Fruit fly (Drosophila melanogaster) whole organism, embryonic: ENCODE measurements around the gene CG5235.
A peak's percentile ranks its signal among the peaks of the same experiment; 100 is the strongest.

Experiments
- Abd-B ChIP-seq: fragments of 200-800 bp; sonication (Bioruptor generic); optimal IDR thresholded peaks from 2 replicates; lab custom pipeline; 2018; ENCODE audit warnings: missing biosample characterization, mild to moderate bottlenecking, missing genetic modification characterization, moderate library complexity
- Aef1 ChIP-seq: fragments of 200-800 bp; sonication (Bioruptor generic); IDR thresholded peaks from 3 replicates; pipeline ENCODE4 v1.3.6; 2022; ENCODE audit warnings: missing biosample characterization, missing genetic modification characterization
- Atf3 ChIP-seq: fragments of 200-800 bp; sonication (Bioruptor generic); optimal IDR thresholded peaks from 3 replicates; lab custom pipeline; 2016; ENCODE audit warnings: missing biosample characterization, missing genetic modification characterization
- B-H1 ChIP-seq: fragments of 200-800 bp; sonication (Bioruptor generic); IDR thresholded peaks from 3 replicates; pipeline ENCODE4 v1.3.6; 2022; ENCODE audit warnings: missing biosample characterization, missing genetic modification characterization
- CG10209 ChIP-seq: fragments of 200-800 bp; sonication (Bioruptor generic); optimal IDR thresholded peaks from 3 replicates; lab custom pipeline; 2017; ENCODE audit warnings: missing biosample characterization, mild to moderate bottlenecking, missing genetic modification characterization, missing genetic modification reagents
- CG11093 ChIP-seq: fragments of 200-800 bp; sonication (Bioruptor generic); IDR thresholded peaks from 3 replicates; pipeline ENCODE4 v1.3.6; 2022; ENCODE audit warnings: missing biosample characterization, missing genetic modification characterization
- CG11723 ChIP-seq: fragments of 200-800 bp; sonication (Bioruptor generic); optimal IDR thresholded peaks from 2 replicates; lab custom pipeline; 2017; ENCODE audit warnings: missing biosample characterization, mild to moderate bottlenecking, missing genetic modification characterization
- CG12219 ChIP-seq: fragments of 200-800 bp; sonication (Bioruptor generic); optimal IDR thresholded peaks from 3 replicates; lab custom pipeline; 2018; ENCODE audit warnings: missing biosample characterization, mild to moderate bottlenecking, missing genetic modification characterization
- CG13775 ChIP-seq: fragments of 200-800 bp; sonication (Bioruptor generic); optimal IDR thresholded peaks from 3 replicates; lab custom pipeline; 2017; ENCODE audit warnings: missing biosample characterization, mild to moderate bottlenecking, missing genetic modification characterization
- CG14050 ChIP-seq: fragments of 200-800 bp; sonication (Bioruptor generic); IDR thresholded peaks from 3 replicates; pipeline ENCODE4 v1.3.6; 2022; ENCODE audit warnings: missing biosample characterization, missing genetic modification characterization
- CG15479 ChIP-seq: fragments of 200-800 bp; sonication (Bioruptor generic); optimal IDR thresholded peaks from 3 replicates; lab custom pipeline; 2019; ENCODE audit warnings: missing biosample characterization, mild to moderate bottlenecking, missing genetic modification characterization, moderate library complexity
- CG15514 ChIP-seq: fragments of 200-800 bp; sonication (Bioruptor generic); optimal IDR thresholded peaks from 3 replicates; lab custom pipeline; 2017; ENCODE audit warnings: missing biosample characterization, missing genetic modification characterization, mild to moderate bottlenecking, moderate library complexity, missing genetic modification reagents
- CG16779 ChIP-seq: fragments of 200-800 bp; sonication (Bioruptor generic); IDR thresholded peaks from 2 replicates; pipeline ENCODE4 v1.3.6; 2022; ENCODE audit warnings: missing biosample characterization, missing genetic modification characterization
- CG17802 ChIP-seq: fragments of 200-800 bp; sonication (Bioruptor generic); optimal IDR thresholded peaks from 2 replicates; lab custom pipeline; 2018; ENCODE audit warnings: missing biosample characterization, mild to moderate bottlenecking, missing genetic modification characterization, moderate library complexity
- CG4730 ChIP-seq: fragments of 200-800 bp; sonication (Bioruptor generic); IDR thresholded peaks from 2 replicates; pipeline ENCODE4 v1.3.6; 2022; ENCODE audit warnings: missing biosample characterization, missing genetic modification characterization
- CG4820 ChIP-seq: fragments of 200-800 bp; sonication (Bioruptor generic); optimal IDR thresholded peaks from 3 replicates; lab custom pipeline; 2016; ENCODE audit warnings: missing biosample characterization, missing genetic modification characterization
- CG5245 ChIP-seq: fragments of 200-800 bp; sonication (Bioruptor generic); optimal IDR thresholded peaks from 3 replicates; lab custom pipeline; 2016; ENCODE audit warnings: missing biosample characterization, missing genetic modification characterization
- CG6175 ChIP-seq: fragments of 200-800 bp; sonication (Bioruptor generic); IDR thresholded peaks from 3 replicates; pipeline ENCODE4 v1.3.6; 2022; ENCODE audit warnings: missing biosample characterization, missing genetic modification characterization
- CG6683 ChIP-seq: fragments of 200-800 bp; sonication (Bioruptor generic); optimal IDR thresholded peaks from 2 replicates; lab custom pipeline; 2017; ENCODE audit warnings: missing biosample characterization, mild to moderate bottlenecking, missing genetic modification characterization, missing genetic modification reagents
- CG8089 ChIP-seq: fragments of 200-800 bp; sonication (Bioruptor generic); optimal IDR thresholded peaks from 3 replicates; lab custom pipeline; 2016; ENCODE audit warnings: missing biosample characterization, missing genetic modification characterization
- CG9932 ChIP-seq: fragments of 200-800 bp; sonication (Bioruptor generic); IDR thresholded peaks from 2 replicates; pipeline ENCODE4 v1.3.6; 2022; ENCODE audit warnings: missing biosample characterization, missing genetic modification characterization
- Doc2 ChIP-seq: fragments of 200-800 bp; sonication (Bioruptor generic); IDR thresholded peaks from 2 replicates; pipeline ENCODE4 v1.3.6; 2022; ENCODE audit warnings: missing biosample characterization, missing genetic modification characterization
- Dref ChIP-seq: fragments of 200-800 bp; sonication (Bioruptor generic); IDR thresholded peaks from 2 replicates; pipeline ENCODE4 v1.3.6; 2022; ENCODE audit warnings: missing biosample characterization, missing genetic modification characterization
- Hey ChIP-seq: fragments of 200-800 bp; sonication (Bioruptor generic); optimal IDR thresholded peaks from 3 replicates; lab custom pipeline; 2018; ENCODE audit warnings: missing biosample characterization, mild to moderate bottlenecking, missing genetic modification characterization
- Jarid2 ChIP-seq: fragments of 200-800 bp; sonication (Bioruptor generic); optimal IDR thresholded peaks from 3 replicates; lab custom pipeline; 2017; ENCODE audit warnings: mild to moderate bottlenecking, missing biosample characterization, missing genetic modification reagents, missing genetic modification characterization
- Max ChIP-seq: fragments of 200-800 bp; sonication (Bioruptor generic); optimal IDR thresholded peaks from 2 replicates; lab custom pipeline; 2016; ENCODE audit warnings: missing biosample characterization, mild to moderate bottlenecking, missing genetic modification characterization
- Mes4 ChIP-seq: fragments of 200-800 bp; sonication (Bioruptor generic); optimal IDR thresholded peaks from 2 replicates; lab custom pipeline; 2016; ENCODE audit warnings: missing biosample characterization, missing genetic modification characterization
- NK7.1 ChIP-seq: fragments of 200-800 bp; sonication (Bioruptor generic); optimal IDR thresholded peaks from 3 replicates; lab custom pipeline; 2016; ENCODE audit warnings: missing biosample characterization, missing genetic modification characterization
- Nf-YC ChIP-seq: fragments of 200-800 bp; optimal IDR thresholded peaks from 3 replicates; lab custom pipeline; 2019; ENCODE audit warnings: missing biosample characterization, mild to moderate bottlenecking, missing genetic modification characterization, moderate library complexity
- Ptx1 ChIP-seq: fragments of 200-800 bp; sonication (Bioruptor generic); IDR thresholded peaks from 2 replicates; pipeline ENCODE4 v1.3.6; 2022; ENCODE audit warnings: missing biosample characterization, missing genetic modification characterization
- Ravus ChIP-seq: fragments of 200-800 bp; sonication (Bioruptor generic); IDR thresholded peaks from 2 replicates; pipeline ENCODE4 v1.3.6; 2022; ENCODE audit warnings: missing biosample characterization, missing genetic modification characterization
- ac ChIP-seq: fragments of 200-800 bp; sonication (Bioruptor generic); optimal IDR thresholded peaks from 3 replicates; lab custom pipeline; 2017; ENCODE audit warnings: missing biosample characterization, mild to moderate bottlenecking, missing genetic modification characterization
- ash1 ChIP-seq: fragments of 200-800 bp; sonication (Bioruptor generic); optimal IDR thresholded peaks from 2 replicates; lab custom pipeline; 2018; ENCODE audit warnings: missing biosample characterization, mild to moderate bottlenecking, missing genetic modification characterization
- chif ChIP-seq, 2 experiments: fragments of 200-800 bp; sonication (Bioruptor generic); optimal IDR thresholded peaks; 3 replicates each; lab custom pipeline; 2016; ENCODE audit warnings: missing biosample characterization in 2 of 2, missing genetic modification characterization in 2 of 2
- chn ChIP-seq: fragments of 200-800 bp; sonication (Bioruptor generic); optimal IDR thresholded peaks from 2 replicates; lab custom pipeline; 2016; ENCODE audit warnings: missing biosample characterization, missing genetic modification characterization
- corto ChIP-seq: fragments of 200-800 bp; sonication (Bioruptor generic); optimal IDR thresholded peaks from 2 replicates; lab custom pipeline; 2016; ENCODE audit warnings: missing biosample characterization, mild to moderate bottlenecking, missing genetic modification characterization, moderate library complexity
- dysf ChIP-seq: fragments of 200-800 bp; sonication (Bioruptor generic); IDR thresholded peaks from 3 replicates; pipeline ENCODE4 v1.3.6; 2022; ENCODE audit warnings: missing biosample characterization, missing genetic modification characterization
- fd96Cb ChIP-seq: fragments of 200-800 bp; sonication (Bioruptor generic); optimal IDR thresholded peaks from 2 replicates; lab custom pipeline; 2018; ENCODE audit warnings: missing biosample characterization, mild to moderate bottlenecking, missing genetic modification characterization, moderate library complexity
- fu2 ChIP-seq: fragments of 200-800 bp; sonication (Bioruptor generic); optimal IDR thresholded peaks from 2 replicates; lab custom pipeline; 2016; ENCODE audit warnings: missing biosample characterization, missing genetic modification characterization
- gsb ChIP-seq: fragments of 200-800 bp; sonication (Bioruptor generic); IDR thresholded peaks from 2 replicates; pipeline ENCODE4 v1.3.6; 2022; ENCODE audit warnings: missing biosample characterization, missing genetic modification characterization
- mam ChIP-seq: fragments of 200-800 bp; sonication (Bioruptor generic); optimal IDR thresholded peaks from 3 replicates; lab custom pipeline; 2016; ENCODE audit warnings: missing biosample characterization, missing genetic modification characterization
- otp ChIP-seq: fragments of 200-800 bp; sonication (Bioruptor generic); IDR thresholded peaks from 3 replicates; pipeline ENCODE4, ENCODE4 v1.3.6; 2022; ENCODE audit warnings: missing biosample characterization, missing genetic modification characterization
- pb ChIP-seq: fragments of 200-800 bp; sonication (Bioruptor generic); optimal IDR thresholded peaks from 3 replicates; lab custom pipeline; 2016; ENCODE audit warnings: missing biosample characterization, missing genetic modification characterization
- pzg ChIP-seq: fragments of 200-800 bp; sonication (Bioruptor generic); optimal IDR thresholded peaks from 3 replicates; lab custom pipeline; 2018; ENCODE audit warnings: missing biosample characterization, mild to moderate bottlenecking, missing genetic modification characterization, moderate library complexity
- repo ChIP-seq: fragments of 200-800 bp; sonication (Bioruptor generic); optimal IDR thresholded peaks from 2 replicates; lab custom pipeline; 2016; ENCODE audit warnings: missing biosample characterization, missing genetic modification characterization
- sr ChIP-seq: fragments of 200-800 bp; sonication (Bioruptor generic); IDR thresholded peaks from 3 replicates; pipeline ENCODE4 v1.3.6; 2022; ENCODE audit warnings: missing biosample characterization, missing genetic modification characterization
- tin ChIP-seq: fragments of 200-800 bp; sonication (Bioruptor generic); optimal IDR thresholded peaks from 3 replicates; lab custom pipeline; 2016; ENCODE audit warnings: missing biosample characterization, missing genetic modification characterization
- vfl ChIP-seq: fragments of 200-800 bp; sonication (Bioruptor generic); optimal IDR thresholded peaks from 2 replicates; lab custom pipeline; 2016; ENCODE audit warnings: missing biosample characterization, missing genetic modification characterization
- wek ChIP-seq: fragments of 200-800 bp; sonication (Bioruptor generic); optimal IDR thresholded peaks from 3 replicates; lab custom pipeline; 2018; ENCODE audit warnings: missing biosample characterization, mild to moderate bottlenecking, missing genetic modification characterization, moderate library complexity
- z ChIP-seq: fragments of 200-800 bp; sonication (Bioruptor generic); IDR thresholded peaks from 3 replicates; pipeline ENCODE4 v1.3.6; 2022; ENCODE audit warnings: missing biosample characterization, missing genetic modification characterization
- zf30C ChIP-seq: fragments of 200-800 bp; sonication (Bioruptor generic); optimal IDR thresholded peaks from 3 replicates; lab custom pipeline; 2018; ENCODE audit warnings: missing biosample characterization, mild to moderate bottlenecking, missing genetic modification characterization

CG5235 gene

DNA sequence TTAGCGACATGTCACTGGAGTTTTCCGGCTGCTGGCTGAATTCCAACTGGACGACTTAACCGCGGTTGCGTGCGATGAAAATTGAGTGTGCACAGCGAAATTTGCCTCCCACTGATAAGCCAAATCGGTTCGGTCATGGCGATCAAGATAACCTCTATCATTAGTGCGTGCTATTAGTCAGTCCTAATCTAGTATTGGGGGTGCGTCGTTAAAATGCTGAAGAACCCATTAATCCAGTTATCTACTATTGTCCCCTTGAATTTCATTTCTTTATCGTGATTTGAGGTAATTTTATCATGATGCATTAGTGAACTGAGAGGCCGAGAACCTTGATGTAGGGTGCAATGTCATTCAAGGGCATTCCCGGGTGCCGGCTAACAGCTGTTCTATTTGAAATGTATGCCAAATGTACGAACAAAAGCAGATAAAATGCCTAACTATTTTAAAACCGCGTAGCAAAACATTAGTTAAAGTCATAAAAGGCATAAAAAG lies 38.3 kb upstream of the CG5235 start, which contains the start of gene Pgm1 (continued):
- TF ChIP-seq CG9932 (no peak; the same call in 1 of the 2 replicates), CG8089 (peak; percentile 80), wek (GFP tag; lab: Kevin White, UChicago) (peak; percentile 73), Doc2 (GFP tag; lab: Robert Waterston, UW) (no peak), CG6683 (peak; percentile 40), otp (GFP tag; lab: Robert Waterston, UW) (peak; percentile 68; the same call in 2 of the 3 replicates), corto (GFP tag; lab: Kevin White, UChicago) (peak; percentile 67), gsb (peak; percentile 50; the same call in 1 of the 2 replicates), CG4730 (GFP tag; lab: Robert Waterston, UW) (peak; percentile 44), z (0 out of 3 replicates have a peak, but pooled peaks have one; percentile 23), tin (GFP tag; lab: Kevin White, UChicago) (peak; percentile 70), mam (GFP tag; lab: Kevin White, UChicago) (peak; percentile 90), Hey (tag; lab: Kevin White, UChicago) (peak; percentile 79), CG6175 (GFP tag; lab: Robert Waterston, UW) (peak; percentile 42; the same call in 2 of the 3 replicates), B-H1 (GFP tag; lab: Robert Waterston, UW) (peak; percentile 66), Dref (GFP tag; lab: Robert Waterston, UW) (no peak), CG14050 (GFP tag; lab: Robert Waterston, UW) (peak; percentile 61), fu2 (GFP tag; lab: Kevin White, UChicago) (peak; percentile 85), Max (peak; percentile 69), CG4820 (GFP tag; lab: Kevin White, UChicago) (peak; percentile 74), fd96Cb (peak; percentile 73), Atf3 (GFP tag; lab: Kevin White, UChicago) (peak; percentile 74), zf30C (GFP tag; lab: Kevin White, UChicago) (no peak), pzg (GFP tag; lab: Kevin White, UChicago) (peak; percentile 31), ash1 (GFP tag; lab: Kevin White, UChicago) (peak; percentile 11), ac (GFP tag; lab: Kevin White, UChicago) (peak; percentile 69), CG15514 (peak; percentile 80), CG10209 (GFP tag; lab: Kevin White, UChicago) (peak; percentile 78), Jarid2 (GFP tag; lab: Kevin White, UChicago) (no peak), CG13775 (peak; percentile 67), dysf (peak; percentile 79), Abd-B (GFP tag; lab: Kevin White, UChicago) (no peak), CG16779 (GFP tag; lab: Robert Waterston, UW) (peak; percentile 74), NK7.1 (peak; percentile 90), CG11093 (GFP tag; lab: Robert Waterston, UW) (peak; percentile 36; the same call in 2 of the 3 replicates), sr (GFP tag; lab: Robert Waterston, UW) (peak; percentile 74; the same call in 2 of the 3 replicates), CG15479 (peak; percentile 75), CG11723 (GFP tag; lab: Kevin White, UChicago) (peak; percentile 76), Ravus (GFP tag; lab: Robert Waterston, UW) (no peak), repo (GFP tag; lab: Kevin White, UChicago) (peak; percentile 89), Aef1 (GFP tag; lab: Robert Waterston, UW) (peak; percentile 70), CG5245 (peak; percentile 69), CG17802 (tag; lab: Kevin White, UChicago) (peak; percentile 33), Ptx1 (GFP tag; lab: Robert Waterston, UW) (peak; percentile 82), pb (GFP tag; lab: Kevin White, UChicago) (peak; percentile 93), vfl (peak; percentile 84), Nf-YC (tag; lab: Kevin White, UChicago) (peak; percentile 69), chn (peak; percentile 89), CG12219 (peak; percentile 84), chif (GFP tag; optimal IDR thresholded peaks at IDR 0.05; lab: Kevin White, UChicago) (peak; percentile 88 to 90), Mes4 (GFP tag; lab: Kevin White, UChicago) (peak; percentile 85)
